Worm (Caenorhabditis elegans) whole organism, L3 larva: Measurements from ENCODE around the gene lig-1.

ENCODE experiments used
- ama-1 ChIP-seq: fragments of 150-350 bp; optimal IDR thresholded peaks from 2 replicates; lab custom pipeline; 2018
- eor-1 ChIP-seq, 2 experiments: fragments of 150-350 bp; optimal IDR thresholded peaks; 2 replicates each; lab custom pipeline; 2014 to 2018; ENCODE audit warnings: missing biosample characterization in 2 of 2, missing genetic modification characterization in 2 of 2
- lin-39 ChIP-seq: fragments of 150-350 bp; optimal IDR thresholded peaks from 2 replicates; lab custom pipeline; 2018; ENCODE audit warnings: missing biosample characterization, missing genetic modification reagents, missing genetic modification characterization
- mdl-1 ChIP-seq: fragments of 150-350 bp; optimal IDR thresholded peaks from 2 replicates; lab custom pipeline; 2014; ENCODE audit warnings: missing biosample characterization, missing genetic modification characterization
- nhr-237 ChIP-seq: fragments of 150-350 bp; optimal IDR thresholded peaks from 2 replicates; lab custom pipeline; 2014; ENCODE audit warnings: missing biosample characterization, missing genetic modification characterization
- pha-4 ChIP-seq: fragments of 150-350 bp; optimal IDR thresholded peaks from 2 replicates; lab custom pipeline; 2014; ENCODE audit warnings: missing biosample characterization, missing genetic modification reagents, missing genetic modification characterization
- unc-62 ChIP-seq: fragments of 150-350 bp; sonication (generic microtip); optimal IDR thresholded peaks from 4 replicates; lab custom pipeline; 2014; ENCODE audit warnings: missing biosample characterization, missing genetic modification reagents, missing genetic modification characterization
- zag-1 ChIP-seq: fragments of 150-350 bp; optimal IDR thresholded peaks from 2 replicates; lab custom pipeline; 2014; ENCODE audit warnings: missing biosample characterization, missing genetic modification characterization
- ztf-11 ChIP-seq: fragments of 150-350 bp; optimal IDR thresholded peaks from 2 replicates; lab custom pipeline; 2014; ENCODE audit warnings: missing biosample characterization, missing genetic modification characterization

ce11 chrV:10839398-10839797 is 25.5 kb downstream of the lig-1 start:
- TF ChIP-seq zag-1 (tag; lab: Kevin White, UChicago) (no peak), ama-1 (lab: Kevin White, UChicago) (no peak), lin-39 (tag; lab: Kevin White, UChicago) (no peak), pha-4 (no peak), ztf-11 (tag; lab: Kevin White, UChicago) (no peak), eor-1 (tag; optimal IDR thresholded peaks at IDR 0.05; lab: Kevin White, UChicago) (no peak), unc-62 (no peak), mdl-1 (tag; lab: Kevin White, UChicago) (no peak), nhr-237 (tag; lab: Kevin White, UChicago) (no peak)
